Fruit fly (Drosophila melanogaster) whole organism, adult: ENCODE measurements around the gene CASK.

ENCODE experiments used
- CG5204 ChIP-seq: fragments of 200-800 bp; sonication (Bioruptor generic); optimal IDR thresholded peaks from 2 replicates; lab custom pipeline; 2016; ENCODE audit warnings: missing biosample characterization, missing genetic modification characterization
- Clk ChIP-seq: fragments of 200-800 bp; sonication (Bioruptor generic); optimal IDR thresholded peaks from 2 replicates; lab custom pipeline; 2017; ENCODE audit warnings: missing biosample characterization, missing genetic modification characterization

- TF ChIP-seq CG5204 (GFP tag; lab: Kevin White, UChicago) (no peak), Clk (no peak)
Observed at dm6 chr3R:21852579-21853233, 30.2 kb upstream of the CASK start.
